Worm (Caenorhabditis elegans) whole organism, midembryonic: ENCODE measurements around the gene cutl-15.

ENCODE experiments used
- T22C8.4 ChIP-seq: fragments of 200-800 bp; sonication (Bioruptor generic); IDR thresholded peaks from 2 replicates; pipeline ENCODE4 v1.3.6; 2022; ENCODE audit warnings: missing genetic modification characterization, missing compliant biosample characterization
- cog-1 ChIP-seq: sonication (generic microtip); optimal IDR thresholded peaks from 2 replicates; lab custom pipeline; 2016; ENCODE audit warnings: missing genetic modification characterization, missing compliant biosample characterization
- flt-1 ChIP-seq: fragments of 200-800 bp; sonication (Bioruptor generic); IDR thresholded peaks from 2 replicates; pipeline ENCODE4 v1.3.6; 2022; ENCODE audit warnings: missing genetic modification characterization, missing compliant biosample characterization
- klf-2 ChIP-seq: fragments of 200-800 bp; sonication (Bioruptor generic); conservative IDR thresholded peaks from 2 replicates; pipeline ENCODE4 v1.3.6; 2022; ENCODE audit warnings: missing genetic modification reagents, missing genetic modification characterization, missing compliant biosample characterization
- med-1 ChIP-seq: sonication (generic microtip); optimal IDR thresholded peaks from 2 replicates; lab custom pipeline; 2017; ENCODE audit warnings: missing genetic modification characterization, mild to moderate bottlenecking, missing compliant biosample characterization, antibody characterized with exemption, missing genetic modification reagents; ENCODE audit not compliant: insufficient read depth
- ref-1 ChIP-seq: fragments of 200-800 bp; sonication (Bioruptor generic); conservative IDR thresholded peaks from 2 replicates; pipeline ENCODE4 v1.3.6; 2022; ENCODE audit warnings: missing genetic modification reagents, missing genetic modification characterization, missing compliant biosample characterization
- tab-1 ChIP-seq: fragments of 200-800 bp; sonication (Bioruptor generic); IDR thresholded peaks from 2 replicates; pipeline ENCODE4 v1.3.6; 2022; ENCODE audit warnings: missing genetic modification characterization, missing compliant biosample characterization
- ztf-23 ChIP-seq: fragments of 200-800 bp; sonication (Bioruptor generic); IDR thresholded peaks from 2 replicates; pipeline ENCODE4 v1.3.6; 2022; ENCODE audit warnings: missing genetic modification reagents, missing genetic modification characterization, missing compliant biosample characterization
- ztf-29 ChIP-seq: fragments of 200-800 bp; sonication (Bioruptor generic); IDR thresholded peaks from 2 replicates; pipeline ENCODE4 v1.3.6; 2022; ENCODE audit warnings: missing genetic modification reagents, missing genetic modification characterization, missing compliant biosample characterization

Gene cutl-15

ce11 chrII:8930763-8931162 lies 16.7 kb downstream of the cutl-15 start, which contains the start of gene enol-1:
enol-1 (plus strand) TSS chrII:8930997.
- TF ChIP-seq klf-2 (GFP tag; lab: Robert Waterston, UW) (no peak), tab-1 (GFP tag; lab: Robert Waterston, UW) (no peak), flt-1 (GFP tag; lab: Robert Waterston, UW) (no peak), cog-1 (no peak), med-1 (no peak), ref-1 (GFP tag; lab: Robert Waterston, UW) (no peak), T22C8.4 (GFP tag; lab: Robert Waterston, UW) (no peak), ztf-29 (GFP tag; lab: Robert Waterston, UW) (no peak)

ce11 chrII:8929771-8930170 lies 17.7 kb downstream of the cutl-15 start, which contains the start of gene mrpl-50:
mrpl-50 (plus strand) TSS chrII:8929841.
- TF ChIP-seq ztf-29 (GFP tag; lab: Robert Waterston, UW) = no peak
- TF ChIP-seq flt-1 (GFP tag; lab: Robert Waterston, UW) = no peak

- TF ChIP-seq tab-1 (GFP tag; lab: Robert Waterston, UW) (no peak), cog-1 (no peak), klf-2 (GFP tag; lab: Robert Waterston, UW) (no peak), T22C8.4 (GFP tag; lab: Robert Waterston, UW) (no peak), ztf-29 (GFP tag; lab: Robert Waterston, UW) (no peak), ztf-23 (GFP tag; lab: Robert Waterston, UW) (no peak), flt-1 (GFP tag; lab: Robert Waterston, UW) (no peak), med-1 (no peak), ref-1 (GFP tag; lab: Robert Waterston, UW) (no peak)
Measured at ce11 chrII:8927253-8927791, 20.2 kb downstream of the cutl-15 start, which contains the start of gene cct-2. cct-2 (plus strand) TSS chrII:8927741.

- no peak for TF ChIP-seq T22C8.4 (GFP tag; lab: Robert Waterston, UW)
- TF ChIP-seq ztf-23 (GFP tag; lab: Robert Waterston, UW) = no peak
- TF ChIP-seq ztf-29 (GFP tag; lab: Robert Waterston, UW) = no peak
- no peak for TF ChIP-seq klf-2 (GFP tag; lab: Robert Waterston, UW)
- TF ChIP-seq ref-1 (GFP tag; lab: Robert Waterston, UW) = no peak
- no peak for TF ChIP-seq med-1
- no peak for TF ChIP-seq tab-1 (GFP tag; lab: Robert Waterston, UW)
- no peak for TF ChIP-seq cog-1
- TF ChIP-seq flt-1 (GFP tag; lab: Robert Waterston, UW) = no peak
Measured at ce11 chrII:8926451-8926850, 21.0 kb downstream of the cutl-15 start, which contains the start of gene B0457.2. B0457.2 (minus strand) TSS chrII:8926551.

ce11 chrII:8923187-8923586 lies 24.3 kb downstream of the cutl-15 start:
- TF ChIP-seq med-1 = no peak
- TF ChIP-seq tab-1 (GFP tag; lab: Robert Waterston, UW) = no peak
- TF ChIP-seq ztf-23 (GFP tag; lab: Robert Waterston, UW) = no peak
- TF ChIP-seq flt-1 (GFP tag; lab: Robert Waterston, UW) = no peak
- no peak for TF ChIP-seq T22C8.4 (GFP tag; lab: Robert Waterston, UW)
- no peak for TF ChIP-seq ztf-29 (GFP tag; lab: Robert Waterston, UW)
- TF ChIP-seq cog-1 = no peak
- TF ChIP-seq klf-2 (GFP tag; lab: Robert Waterston, UW) = no peak
- TF ChIP-seq ref-1 (GFP tag; lab: Robert Waterston, UW) = no peak

- no peak for TF ChIP-seq med-1
- no peak for TF ChIP-seq tab-1 (GFP tag; lab: Robert Waterston, UW)
- TF ChIP-seq T22C8.4 (GFP tag; lab: Robert Waterston, UW) = no peak
- no peak for TF ChIP-seq flt-1 (GFP tag; lab: Robert Waterston, UW)
- TF ChIP-seq ref-1 (GFP tag; lab: Robert Waterston, UW) = no peak
- TF ChIP-seq ztf-29 (GFP tag; lab: Robert Waterston, UW) = no peak
- TF ChIP-seq ztf-23 (GFP tag; lab: Robert Waterston, UW) = no peak
- TF ChIP-seq klf-2 (GFP tag; lab: Robert Waterston, UW) = no peak
Measured at ce11 chrII:8922140-8922539, 25.3 kb downstream of the cutl-15 start, which contains the start of gene B0457.6. B0457.6 (plus strand) TSS chrII:8922423.

ce11 chrII:8921456-8921855 lies 26.0 kb downstream of the cutl-15 start:
- no peak for TF ChIP-seq klf-2 (GFP tag; lab: Robert Waterston, UW)
- no peak for TF ChIP-seq med-1
- TF ChIP-seq T22C8.4 (GFP tag; lab: Robert Waterston, UW) = no peak
- no peak for TF ChIP-seq tab-1 (GFP tag; lab: Robert Waterston, UW)
- no peak for TF ChIP-seq flt-1 (GFP tag; lab: Robert Waterston, UW)
- no peak for TF ChIP-seq ref-1 (GFP tag; lab: Robert Waterston, UW)
- TF ChIP-seq cog-1 = no peak
- TF ChIP-seq ztf-29 (GFP tag; lab: Robert Waterston, UW) = no peak
- no peak for TF ChIP-seq ztf-23 (GFP tag; lab: Robert Waterston, UW)

- TF ChIP-seq tab-1 (GFP tag; lab: Robert Waterston, UW) = no peak
- no peak for TF ChIP-seq klf-2 (GFP tag; lab: Robert Waterston, UW)
- no peak for TF ChIP-seq med-1
- TF ChIP-seq T22C8.4 (GFP tag; lab: Robert Waterston, UW) = no peak
- TF ChIP-seq ztf-23 (GFP tag; lab: Robert Waterston, UW) = no peak
- no peak for TF ChIP-seq ref-1 (GFP tag; lab: Robert Waterston, UW)
- no peak for TF ChIP-seq flt-1 (GFP tag; lab: Robert Waterston, UW)
- no peak for TF ChIP-seq cog-1
- TF ChIP-seq ztf-29 (GFP tag; lab: Robert Waterston, UW) = no peak
Measured at ce11 chrII:8920955-8921354, 26.5 kb downstream of the cutl-15 start.

- TF ChIP-seq T22C8.4 (GFP tag; lab: Robert Waterston, UW) (no peak), tab-1 (GFP tag; lab: Robert Waterston, UW) (no peak), flt-1 (GFP tag; lab: Robert Waterston, UW) (no peak), ref-1 (GFP tag; lab: Robert Waterston, UW) (no peak), ztf-23 (GFP tag; lab: Robert Waterston, UW) (no peak), med-1 (no peak), klf-2 (GFP tag; lab: Robert Waterston, UW) (no peak), cog-1 (no peak)
Measured at ce11 chrII:8920315-8920714, 27.2 kb downstream of the cutl-15 start.
